Fruit fly (Drosophila melanogaster): ENCODE measurements around the gene Dph4.

Dph4 gene

dm6 chr3R:5648569-5649476 lies 24.9 kb upstream of the Dph4 start, which contains the start of the genes MTA1-like and Sec23 (continued):
- peak; percentile 85 for TF ChIP-seq CG34224 (GFP tag; IDR thresholded peaks at IDR 0.05; ENCODE audit: partially characterized antibody)
- peak; percentile 87 for TF ChIP-seq CG12659 (GFP tag; optimal IDR thresholded peaks at IDR 0.05)
- TF ChIP-seq ssp (GFP tag; IDR thresholded peaks at IDR 0.05) = peak; percentile 49; the same call in 1 of the 2 replicates
- TF ChIP-seq CG31388 (GFP tag; optimal IDR thresholded peaks at IDR 0.05) = no peak
- TF ChIP-seq CG10959 (GFP tag; IDR thresholded peaks at IDR 0.05) = no peak
- TF ChIP-seq Jarid2 (GFP tag; optimal IDR thresholded peaks at IDR 0.05) = no peak
- peak; percentile 98 for TF ChIP-seq CG16813 (GFP tag; IDR thresholded peaks at IDR 0.05; ENCODE audit: partially characterized antibody)
- peak; percentile 68 for TF ChIP-seq CG13424 (tag; optimal IDR thresholded peaks at IDR 0.05)
- TF ChIP-seq crol (GFP tag; IDR thresholded peaks at IDR 0.05) = no peak
- no peak for TF ChIP-seq ham (GFP tag; IDR thresholded peaks at IDR 0.05)
- TF ChIP-seq CG15696 (tag; optimal IDR thresholded peaks at IDR 0.05) = peak; percentile 49
- no peak for TF ChIP-seq CG17612 (GFP tag; IDR thresholded peaks at IDR 0.05)
- TF ChIP-seq dimm (GFP tag; IDR thresholded peaks at IDR 0.05) = no peak
- TF ChIP-seq fru (optimal IDR thresholded peaks at IDR 0.05) = no peak
- peak; percentile 93 for TF ChIP-seq Ets65A (GFP tag)
- no peak for TF ChIP-seq sr (GFP tag; IDR thresholded peaks at IDR 0.05)
- no peak for TF ChIP-seq Doc2 (GFP tag; IDR thresholded peaks at IDR 0.05)
- no peak for TF ChIP-seq CG4707 (GFP tag; optimal IDR thresholded peaks at IDR 0.05)
- TF ChIP-seq HHEX (GFP tag; optimal IDR thresholded peaks at IDR 0.05) = no peak
- TF ChIP-seq Dref (GFP tag; IDR thresholded peaks at IDR 0.05) = peak; percentile 82
- TF ChIP-seq Side (GFP tag; optimal IDR thresholded peaks at IDR 0.05) = no peak
- peak; percentile 49 for TF ChIP-seq CG1603 (tag; optimal IDR thresholded peaks at IDR 0.05)
- peak; percentile 21 for TF ChIP-seq Kr (GFP tag; optimal IDR thresholded peaks at IDR 0.05)
- peak; percentile 25; the same call in 1 of the 2 replicates for TF ChIP-seq CG14441 (GFP tag; IDR thresholded peaks at IDR 0.05)
- no peak for TF ChIP-seq ab (GFP tag; optimal IDR thresholded peaks at IDR 0.05)
- TF ChIP-seq toy (GFP tag; IDR thresholded peaks at IDR 0.05) = no peak
- no peak for TF ChIP-seq Hr39 (optimal IDR thresholded peaks at IDR 0.05)
- no peak for TF ChIP-seq CG9876 (GFP tag; optimal IDR thresholded peaks at IDR 0.05)
- no peak for TF ChIP-seq ftz-f1 (GFP tag; optimal IDR thresholded peaks at IDR 0.05)
- no peak for TF ChIP-seq gce (GFP tag; IDR thresholded peaks at IDR 0.05)
- TF ChIP-seq CG8290 (GFP tag; optimal IDR thresholded peaks at IDR 0.05) = peak; percentile 45
- peak; percentile 29 to 49 for TF ChIP-seq CG8290 (tag; optimal IDR thresholded peaks at IDR 0.05)
- TF ChIP-seq CG18764 (GFP tag; optimal IDR thresholded peaks at IDR 0.05) = peak; percentile 36
- TF ChIP-seq gt (GFP tag; IDR thresholded peaks at IDR 0.05) = no peak
- no peak for TF ChIP-seq dan (GFP tag; IDR thresholded peaks at IDR 0.05)
- TF ChIP-seq CG6175 (GFP tag; IDR thresholded peaks at IDR 0.05) = no peak
- TF ChIP-seq jumu (GFP tag; optimal IDR thresholded peaks at IDR 0.05) = no peak
- no peak for TF ChIP-seq disco-r (GFP tag; optimal IDR thresholded peaks at IDR 0.05)
- peak; percentile 75 for TF ChIP-seq CG9437 (GFP tag; optimal IDR thresholded peaks at IDR 0.05)
- peak; percentile 81 for TF ChIP-seq sens (GFP tag)
- TF ChIP-seq CG11560 (tag; IDR thresholded peaks at IDR 0.05) = no peak
- TF ChIP-seq pnt (GFP tag; optimal IDR thresholded peaks at IDR 0.05) = no peak
- TF ChIP-seq Dad (GFP tag; optimal IDR thresholded peaks at IDR 0.05) = no peak
- peak; percentile 40; the same call in 1 of the 3 replicates for TF ChIP-seq tgo (GFP tag; IDR thresholded peaks at IDR 0.05)
- peak; percentile 76 for TF ChIP-seq ato (GFP tag; IDR thresholded peaks at IDR 0.05; ENCODE audit: partially characterized antibody)
- peak; percentile 77 for TF ChIP-seq CG6689 (GFP tag; IDR thresholded peaks at IDR 0.05)
- no peak for TF ChIP-seq CG16863 (GFP tag; optimal IDR thresholded peaks at IDR 0.05)
- no peak for TF ChIP-seq org-1 (GFP tag; optimal IDR thresholded peaks at IDR 0.05)
- TF ChIP-seq tin (GFP tag; optimal IDR thresholded peaks at IDR 0.05) = peak; percentile 57
- TF ChIP-seq CG8089 (GFP tag; optimal IDR thresholded peaks at IDR 0.05) = no peak
- TF ChIP-seq seq (GFP tag; IDR thresholded peaks at IDR 0.05) = no peak
- TF ChIP-seq Ssrp (tag; optimal IDR thresholded peaks at IDR 0.05) = peak; percentile 36
